Worm (Caenorhabditis elegans) whole organism, L3 larva: ENCODE measurements around the gene F45E4.6.

Experiments used
- ceh-82 ChIP-seq: fragments of 150-350 bp; optimal IDR thresholded peaks from 2 replicates; lab custom pipeline; 2014; ENCODE audit warnings: missing biosample characterization, missing genetic modification characterization
- nhr-23 ChIP-seq: fragments of 150-350 bp; optimal IDR thresholded peaks from 2 replicates; lab custom pipeline; 2014; ENCODE audit warnings: missing biosample characterization, missing genetic modification reagents, missing genetic modification characterization

DNA sequence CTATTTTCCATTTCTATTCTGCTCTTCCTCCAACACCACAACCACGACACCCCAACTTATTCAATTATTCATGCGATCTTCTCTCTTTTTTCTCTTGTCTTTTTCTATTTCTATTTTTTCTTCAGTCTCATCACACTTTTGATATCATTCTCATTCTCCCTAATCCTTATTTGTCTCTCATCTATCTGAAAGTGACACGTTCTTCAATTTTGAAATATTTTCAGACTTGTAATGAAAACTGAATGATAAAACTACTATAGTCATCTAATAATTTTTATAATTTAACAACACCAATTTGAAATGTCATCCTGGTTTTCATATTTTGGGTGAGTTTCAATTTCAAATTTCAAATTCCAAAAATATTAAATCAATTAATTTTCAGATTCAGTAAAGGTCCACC, 43.7 kb downstream of the F45E4.6 start, which contains the start of gene cla-1:
- TF ChIP-seq nhr-23 (no peak), ceh-82 (tag; lab: Kevin White, UChicago) (no peak)
